Fruit fly (Drosophila melanogaster) whole organism, adult: ENCODE results near the gene CG9682.

Experiments
- CG11617 ChIP-seq: fragments of 200-800 bp; sonication (Bioruptor generic); optimal IDR thresholded peaks from 2 replicates; lab custom pipeline; 2017; ENCODE audit warnings: mild to moderate bottlenecking, missing biosample characterization, missing genetic modification reagents, missing genetic modification characterization
- CG12768 ChIP-seq: fragments of 200-800 bp; sonication (Bioruptor generic); optimal IDR thresholded peaks from 2 replicates; lab custom pipeline; 2017; ENCODE audit warnings: missing biosample characterization, missing genetic modification characterization, mild to moderate bottlenecking, moderate library complexity, missing genetic modification reagents
- CG14711 ChIP-seq: fragments of 200-800 bp; sonication (Bioruptor generic); optimal IDR thresholded peaks from 2 replicates; lab custom pipeline; 2018; ENCODE audit warnings: missing biosample characterization, mild to moderate bottlenecking, missing genetic modification characterization, moderate library complexity
- CG1620 ChIP-seq: fragments of 200-800 bp; sonication (Bioruptor generic); optimal IDR thresholded peaks from 2 replicates; lab custom pipeline; 2016; ENCODE audit warnings: missing biosample characterization, missing genetic modification characterization
- CG33017 ChIP-seq: fragments of 200-800 bp; sonication (Bioruptor generic); optimal IDR thresholded peaks from 2 replicates; lab custom pipeline; 2018; ENCODE audit warnings: missing biosample characterization, mild to moderate bottlenecking, missing genetic modification characterization, moderate library complexity
- CG5204 ChIP-seq: fragments of 200-800 bp; sonication (Bioruptor generic); optimal IDR thresholded peaks from 2 replicates; lab custom pipeline; 2016; ENCODE audit warnings: missing biosample characterization, missing genetic modification characterization
- CG7045 ChIP-seq: fragments of 200-800 bp; sonication (Bioruptor generic); optimal IDR thresholded peaks from 2 replicates; lab custom pipeline; 2017; ENCODE audit warnings: missing biosample characterization, mild to moderate bottlenecking, missing genetic modification characterization
- CG7101 ChIP-seq: fragments of 200-800 bp; sonication (Bioruptor generic); optimal IDR thresholded peaks from 2 replicates; lab custom pipeline; 2018; ENCODE audit warnings: missing biosample characterization, mild to moderate bottlenecking, missing genetic modification characterization, moderate library complexity
- Clk ChIP-seq: fragments of 200-800 bp; sonication (Bioruptor generic); optimal IDR thresholded peaks from 2 replicates; lab custom pipeline; 2017; ENCODE audit warnings: missing biosample characterization, missing genetic modification characterization
- Crg-1 ChIP-seq: fragments of 200-800 bp; sonication (Bioruptor generic); optimal IDR thresholded peaks from 2 replicates; lab custom pipeline; 2016; ENCODE audit warnings: missing biosample characterization, missing genetic modification characterization
- Hr96 ChIP-seq: fragments of 200-800 bp; sonication (Bioruptor generic); optimal IDR thresholded peaks from 2 replicates; lab custom pipeline; 2016; ENCODE audit warnings: missing biosample characterization, missing genetic modification characterization
- Mnt ChIP-seq: fragments of 200-800 bp; sonication (Bioruptor generic); optimal IDR thresholded peaks from 2 replicates; lab custom pipeline; 2016; ENCODE audit warnings: missing biosample characterization, mild to moderate bottlenecking, missing genetic modification characterization
- bab1 ChIP-seq: fragments of 200-800 bp; sonication (Bioruptor generic); optimal IDR thresholded peaks from 3 replicates; lab custom pipeline; 2019; ENCODE audit warnings: missing biosample characterization, mild to moderate bottlenecking, missing genetic modification characterization, moderate library complexity
- cic ChIP-seq: fragments of 200-800 bp; sonication (Bioruptor generic); optimal IDR thresholded peaks from 2 replicates; lab custom pipeline; 2017; ENCODE audit warnings: missing biosample characterization, mild to moderate bottlenecking, missing genetic modification characterization, moderate library complexity
- cnc ChIP-seq, 2 experiments: fragments of >200 bp; optimal IDR thresholded peaks; 2 replicates each; lab custom pipeline; 2017
- kay ChIP-seq: fragments of 200-800 bp; sonication (Bioruptor generic); peaks from one replicate; lab custom pipeline; 2016; ENCODE audit warnings: missing biosample characterization, missing genetic modification characterization, borderline replicate concordance
- ovo ChIP-seq: fragments of 200-800 bp; sonication (Bioruptor generic); optimal IDR thresholded peaks from 2 replicates; lab custom pipeline; 2016; ENCODE audit warnings: missing biosample characterization, missing genetic modification characterization
- pad ChIP-seq: fragments of 200-800 bp; sonication (Bioruptor generic); optimal IDR thresholded peaks from 3 replicates; lab custom pipeline; 2017; ENCODE audit warnings: missing biosample characterization, missing genetic modification characterization, mild to moderate bottlenecking, moderate library complexity, missing genetic modification reagents
- tj ChIP-seq: fragments of 200-800 bp; sonication (Bioruptor generic); optimal IDR thresholded peaks from 3 replicates; lab custom pipeline; 2017; ENCODE audit warnings: missing biosample characterization, mild to moderate bottlenecking, missing genetic modification characterization, moderate library complexity
- toe ChIP-seq: fragments of 200-800 bp; sonication (Bioruptor generic); optimal IDR thresholded peaks from 2 replicates; lab custom pipeline; 2016; ENCODE audit warnings: missing biosample characterization, missing genetic modification characterization

Gene CG9682

dm6 chr3R:30247802-30248363, 2.8 kb upstream of the CG9682 start:
- TF ChIP-seq ovo (GFP tag; lab: Kevin White, UChicago) (no peak), CG14711 (peak; percentile 43), toe (no peak), CG12768 (GFP tag; lab: Kevin White, UChicago) (peak; percentile 48)

dm6 chr3R:30248565-30248964, 2.2 kb upstream of the CG9682 start:
- TF ChIP-seq kay (GFP tag; lab: Kevin White, UChicago) (no peak), bab1 (GFP tag; lab: Kevin White, UChicago) (peak; percentile 32)

- TF ChIP-seq CG7045 (GFP tag; lab: Kevin White, UChicago): no peak
Observed at dm6 chr3R:30249283-30249682, 1.4 kb upstream of the CG9682 start, which contains the start of gene CG34299. Gene CG34299 (plus strand): TSS chr3R:30249583.

dm6 chr3R:30252317-30252716, 1.6 kb downstream of the CG9682 start:
- TF ChIP-seq kay (GFP tag; lab: Kevin White, UChicago) (no peak), ovo (GFP tag; lab: Kevin White, UChicago) (no peak), bab1 (GFP tag; lab: Kevin White, UChicago) (no peak), Clk (no peak), CG14711 (no peak), pad (no peak), CG11617 (GFP tag; lab: Kevin White, UChicago) (no peak), CG12768 (GFP tag; lab: Kevin White, UChicago) (no peak), cnc (optimal IDR thresholded peaks at IDR 0.05; lab: Kevin White, UChicago) (no peak), tj (GFP tag; lab: Kevin White, UChicago) (no peak), CG33017 (tag; lab: Kevin White, UChicago) (no peak), cic (no peak), CG5204 (GFP tag; lab: Kevin White, UChicago) (no peak), CG7045 (GFP tag; lab: Kevin White, UChicago) (no peak), CG7101 (tag; lab: Kevin White, UChicago) (no peak), Crg-1 (GFP tag; lab: Kevin White, UChicago) (no peak), Mnt (no peak), toe (no peak), Hr96 (GFP tag; lab: Kevin White, UChicago) (no peak), CG1620 (no peak)

DNA sequence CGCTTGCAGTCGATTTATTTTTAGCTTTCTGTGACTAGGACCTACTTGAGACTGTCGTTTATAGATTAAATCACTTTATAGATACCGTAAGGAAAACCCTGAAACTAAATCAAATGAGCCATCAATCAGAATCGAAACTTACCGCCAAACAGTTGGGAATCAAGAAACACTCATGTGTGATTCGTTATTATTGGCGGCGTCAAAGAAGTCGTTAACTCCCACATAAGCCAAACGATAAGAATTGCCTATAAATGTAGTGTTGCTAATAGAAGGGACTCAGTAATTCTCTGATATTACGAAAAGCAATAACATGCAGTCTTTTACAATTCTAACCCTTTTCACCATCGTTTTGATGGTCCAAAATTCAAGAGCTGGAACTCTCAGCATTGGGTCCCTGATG, 2.2 kb downstream of the CG9682 start, which contains the start of gene CG18404:
TSS of gene CG18404 (plus strand) at position 301 of the 400 bp plus-strand sequence.
- TF ChIP-seq kay (GFP tag; lab: Kevin White, UChicago) (no peak), toe (no peak), cic (no peak), CG33017 (tag; lab: Kevin White, UChicago) (no peak), CG7101 (tag; lab: Kevin White, UChicago) (no peak), Crg-1 (GFP tag; lab: Kevin White, UChicago) (no peak), CG12768 (GFP tag; lab: Kevin White, UChicago) (no peak), ovo (GFP tag; lab: Kevin White, UChicago) (no peak), bab1 (GFP tag; lab: Kevin White, UChicago) (no peak), Mnt (no peak), CG5204 (GFP tag; lab: Kevin White, UChicago) (no peak), CG1620 (no peak), tj (GFP tag; lab: Kevin White, UChicago) (no peak)

dm6 chr3R:30255255-30256121, 4.8 kb downstream of the CG9682 start:
- TF ChIP-seq CG1620: no peak
- TF ChIP-seq toe: no peak
- no peak for TF ChIP-seq CG5204 (GFP tag; lab: Kevin White, UChicago)
- TF ChIP-seq CG11617 (GFP tag; lab: Kevin White, UChicago): no peak
- TF ChIP-seq Hr96 (GFP tag; lab: Kevin White, UChicago): no peak
- no peak for TF ChIP-seq CG14711
- TF ChIP-seq bab1 (GFP tag; lab: Kevin White, UChicago): no peak
- TF ChIP-seq tj (GFP tag; lab: Kevin White, UChicago): no peak
- no peak for TF ChIP-seq kay (GFP tag; lab: Kevin White, UChicago)
- TF ChIP-seq CG7101 (tag; lab: Kevin White, UChicago): no peak
- TF ChIP-seq Clk: no peak

- TF ChIP-seq tj (GFP tag; lab: Kevin White, UChicago) (no peak), Crg-1 (GFP tag; lab: Kevin White, UChicago) (no peak), CG33017 (tag; lab: Kevin White, UChicago) (no peak), pad (no peak), CG5204 (GFP tag; lab: Kevin White, UChicago) (no peak), ovo (GFP tag; lab: Kevin White, UChicago) (no peak), kay (GFP tag; lab: Kevin White, UChicago) (no peak), CG7045 (GFP tag; lab: Kevin White, UChicago) (no peak), cnc (optimal IDR thresholded peaks at IDR 0.05; lab: Kevin White, UChicago) (no peak), CG11617 (GFP tag; lab: Kevin White, UChicago) (no peak), CG1620 (no peak), Mnt (no peak), CG14711 (no peak)
Observed at dm6 chr3R:30256233-30256632, 5.5 kb downstream of the CG9682 start.
